Fruit fly (Drosophila melanogaster): ENCODE data around the gene MED24.

The MED24 gene

DNA sequence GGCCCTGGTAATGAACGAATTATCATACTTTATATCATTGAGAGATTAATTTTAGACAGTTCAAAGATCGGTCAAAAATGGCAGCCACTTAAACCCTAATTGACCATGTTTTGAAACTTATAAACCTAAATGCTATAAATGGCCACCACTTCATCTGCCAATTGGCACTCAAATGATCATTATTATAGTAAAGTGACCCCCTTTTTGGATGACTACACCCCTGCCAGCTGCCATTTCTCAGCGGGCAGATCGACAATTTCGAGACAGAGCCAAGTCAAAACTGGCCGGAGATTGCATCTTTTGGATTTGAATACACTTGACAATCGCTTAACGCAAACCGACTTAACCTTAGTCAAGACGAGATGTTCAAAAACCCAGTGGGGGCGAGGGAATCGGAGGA lies 34.9 kb upstream of the MED24 start (continued):
- TF ChIP-seq CG34224 (GFP tag; IDR thresholded peaks at IDR 0.05; ENCODE audit: partially characterized antibody) (no peak), Nf-YB (GFP tag; optimal IDR thresholded peaks at IDR 0.05) (no peak), CG10321 (GFP tag; IDR thresholded peaks at IDR 0.05) (no peak), E2f2 (GFP tag; IDR thresholded peaks at IDR 0.05) (no peak), slou (GFP tag; optimal IDR thresholded peaks at IDR 0.05) (no peak), CG30431 (GFP tag; optimal IDR thresholded peaks at IDR 0.05) (no peak), Hr51 (GFP tag; optimal IDR thresholded peaks at IDR 0.05) (peak in 1 of 2 experiments; percentile 22), CG10654 (GFP tag; optimal IDR thresholded peaks at IDR 0.05) (no peak), CG6854 (GFP tag; optimal IDR thresholded peaks at IDR 0.05) (no peak), Aef1 (GFP tag; IDR thresholded peaks at IDR 0.05) (no peak), Meics (GFP tag; optimal IDR thresholded peaks at IDR 0.05) (no peak), CG15479 (GFP tag; optimal IDR thresholded peaks at IDR 0.05) (no peak), gt (GFP tag; IDR thresholded peaks at IDR 0.05) (no peak), fru (optimal IDR thresholded peaks at IDR 0.05) (no peak), nom (GFP tag; optimal IDR thresholded peaks at IDR 0.05) (no peak), CG7556 (GFP tag; optimal IDR thresholded peaks at IDR 0.05) (no peak), CG10543 (GFP tag; optimal IDR thresholded peaks at IDR 0.05) (no peak), dmrt99B (tag; optimal IDR thresholded peaks at IDR 0.05) (peak; percentile 29), nerfin-1 (tag; optimal IDR thresholded peaks at IDR 0.05) (no peak), vfl (GFP tag; optimal IDR thresholded peaks at IDR 0.05) (no peak)

DNA sequence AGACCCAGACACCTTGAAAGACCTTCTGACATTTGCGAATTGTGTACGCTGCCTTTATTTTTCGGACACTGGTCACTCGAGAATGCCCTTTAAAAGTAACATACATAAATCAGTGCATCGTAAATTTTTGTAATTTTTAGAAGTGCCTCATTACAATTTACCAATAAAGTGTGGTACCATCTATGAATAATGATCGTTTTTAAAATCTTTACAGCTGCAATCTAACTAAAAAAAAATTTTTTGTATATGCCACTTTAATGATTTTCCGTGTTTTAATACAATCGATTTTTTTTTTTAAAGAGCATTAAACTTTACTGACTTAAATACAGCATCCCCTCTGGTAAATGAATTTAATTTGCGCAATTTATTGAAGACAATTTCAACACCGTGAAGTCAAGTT lies 34.0 kb upstream of the MED24 start:
- TF ChIP-seq C15 (GFP tag; IDR thresholded peaks at IDR 0.05) (no peak), slp2 (GFP tag; optimal IDR thresholded peaks at IDR 0.05) (no peak), sima (GFP tag; optimal IDR thresholded peaks at IDR 0.05) (no peak), wdn (GFP tag; IDR thresholded peaks at IDR 0.05) (no peak), Kr (GFP tag; optimal IDR thresholded peaks at IDR 0.05) (no peak), Sox100B (GFP tag; optimal IDR thresholded peaks at IDR 0.05) (no peak), pb (GFP tag; optimal IDR thresholded peaks at IDR 0.05) (no peak), Side (GFP tag; optimal IDR thresholded peaks at IDR 0.05) (no peak), ap (GFP tag; IDR thresholded peaks at IDR 0.05) (no peak), CG3847 (GFP tag; IDR thresholded peaks at IDR 0.05) (no peak), BtbVII (GFP tag; optimal IDR thresholded peaks at IDR 0.05) (no peak), Hsf (GFP tag; optimal IDR thresholded peaks at IDR 0.05) (no peak), Spps (tag; optimal IDR thresholded peaks at IDR 0.05) (no peak), Nf-YB (GFP tag; optimal IDR thresholded peaks at IDR 0.05) (no peak), CG6654 (GFP tag; optimal IDR thresholded peaks at IDR 0.05) (no peak), CG10366 (GFP tag; IDR thresholded peaks at IDR 0.05) (no peak), dmrt11E (tag; optimal IDR thresholded peaks at IDR 0.05) (no peak), CG31388 (GFP tag; optimal IDR thresholded peaks at IDR 0.05) (no peak)

- TF ChIP-seq CG34224 (GFP tag; IDR thresholded peaks at IDR 0.05; ENCODE audit: partially characterized antibody), result 0 out of 3 replicates have a peak, but pooled peaks have one; percentile 18
- TF ChIP-seq CG10321 (GFP tag; IDR thresholded peaks at IDR 0.05), result peak; percentile 81
- 0 out of 2 replicates have a peak, but pooled peaks have one; percentile 14 for TF ChIP-seq CG13287 (GFP tag; IDR thresholded peaks at IDR 0.05; ENCODE audit: partially characterized antibody)
- peak; percentile 20 for TF ChIP-seq Nf-YC (tag; optimal IDR thresholded peaks at IDR 0.05)
- TF ChIP-seq CG18764 (GFP tag; optimal IDR thresholded peaks at IDR 0.05), result no peak
- TF ChIP-seq D19A (tag; optimal IDR thresholded peaks at IDR 0.05), result peak; percentile 29
- TF ChIP-seq MBD-R2 (GFP tag; IDR thresholded peaks at IDR 0.05), result peak; percentile 35; the same call in 1 of the 2 replicates
- no peak for TF ChIP-seq cas (GFP tag; IDR thresholded peaks at IDR 0.05)
- TF ChIP-seq CG31365 (tag; optimal IDR thresholded peaks at IDR 0.05), result peak; percentile 54
- TF ChIP-seq dimm (GFP tag; IDR thresholded peaks at IDR 0.05), result no peak
- no peak for TF ChIP-seq zf30C (GFP tag; optimal IDR thresholded peaks at IDR 0.05)
- TF ChIP-seq lola (GFP tag; optimal IDR thresholded peaks at IDR 0.05), result no peak
- peak; percentile 69 for TF ChIP-seq Myb (GFP tag; optimal IDR thresholded peaks at IDR 0.05)
- TF ChIP-seq CG31388 (GFP tag; optimal IDR thresholded peaks at IDR 0.05), result no peak
- TF ChIP-seq Sox102F (GFP tag; optimal IDR thresholded peaks at IDR 0.05), result no peak
Observed at dm6 chr3L:8158715-8159380, 32.2 kb upstream of the MED24 start, which contains the start of gene CG42445. CG42445 (minus strand) TSS chr3L:8158900.

Measured in whole organism, embryonic.